Fruit fly (Drosophila melanogaster) whole organism, embryonic: ENCODE data around the gene GILT3.

Experiments used
- Ada2b ChIP-seq: fragments of 200-800 bp; sonication (Bioruptor generic); IDR thresholded peaks from 2 replicates; pipeline ENCODE4 v1.3.6; 2022; ENCODE audit warnings: missing biosample characterization, missing genetic modification characterization
- CG11456 ChIP-seq: fragments of 200-800 bp; sonication (Bioruptor generic); IDR thresholded peaks from 3 replicates; pipeline ENCODE4 v1.3.6; 2022; ENCODE audit warnings: missing biosample characterization, missing genetic modification characterization
- CG12071 ChIP-seq: fragments of 200-800 bp; sonication (Bioruptor generic); optimal IDR thresholded peaks from 3 replicates; lab custom pipeline; 2018; ENCODE audit warnings: missing biosample characterization, mild to moderate bottlenecking, missing genetic modification characterization
- CG12219 ChIP-seq: fragments of 200-800 bp; sonication (Bioruptor generic); optimal IDR thresholded peaks from 3 replicates; lab custom pipeline; 2018; ENCODE audit warnings: missing biosample characterization, mild to moderate bottlenecking, missing genetic modification characterization
- CG1233 ChIP-seq: fragments of 200-800 bp; sonication (Bioruptor generic); optimal IDR thresholded peaks from 4 replicates; lab custom pipeline; 2018; ENCODE audit warnings: missing biosample characterization, mild to moderate bottlenecking, missing genetic modification characterization
- CG12744 ChIP-seq: fragments of 200-800 bp; sonication (Bioruptor generic); optimal IDR thresholded peaks from 2 replicates; lab custom pipeline; 2016; ENCODE audit warnings: missing biosample characterization, missing genetic modification characterization
- CG17186 ChIP-seq: fragments of 200-800 bp; sonication (Bioruptor generic); optimal IDR thresholded peaks from 3 replicates; lab custom pipeline; 2017; ENCODE audit warnings: missing biosample characterization, missing genetic modification reagents, missing genetic modification characterization
- CG17802 ChIP-seq: fragments of 200-800 bp; sonication (Bioruptor generic); optimal IDR thresholded peaks from 2 replicates; lab custom pipeline; 2018; ENCODE audit warnings: missing biosample characterization, mild to moderate bottlenecking, missing genetic modification characterization, moderate library complexity
- CG31224 ChIP-seq: fragments of 200-800 bp; sonication (Bioruptor generic); IDR thresholded peaks from 2 replicates; pipeline ENCODE4 v1.3.6; 2022; ENCODE audit warnings: missing biosample characterization, missing genetic modification characterization
- CG31388 ChIP-seq: fragments of 200-800 bp; sonication (Bioruptor generic); optimal IDR thresholded peaks from 2 replicates; lab custom pipeline; 2016; ENCODE audit warnings: missing biosample characterization, missing genetic modification characterization
- CG32532 ChIP-seq: fragments of 200-800 bp; sonication (Bioruptor generic); IDR thresholded peaks from 2 replicates; pipeline ENCODE4 v1.3.6; 2022; ENCODE audit warnings: missing biosample characterization, missing genetic modification characterization
- CG32772 ChIP-seq: fragments of 200-800 bp; sonication (Bioruptor generic); IDR thresholded peaks from 2 replicates; pipeline ENCODE4 v1.3.6; 2022; ENCODE audit warnings: missing biosample characterization, missing genetic modification characterization
- CG34376 ChIP-seq: fragments of 200-800 bp; sonication (Bioruptor generic); optimal IDR thresholded peaks from 2 replicates; lab custom pipeline; 2018; ENCODE audit warnings: missing biosample characterization, mild to moderate bottlenecking, missing genetic modification characterization
- CG4820 ChIP-seq: fragments of 200-800 bp; sonication (Bioruptor generic); optimal IDR thresholded peaks from 3 replicates; lab custom pipeline; 2016; ENCODE audit warnings: missing biosample characterization, missing genetic modification characterization
- CG5180 ChIP-seq: fragments of 200-800 bp; sonication (Bioruptor generic); optimal IDR thresholded peaks from 3 replicates; lab custom pipeline; 2017; ENCODE audit warnings: missing biosample characterization, missing genetic modification characterization, mild to moderate bottlenecking, moderate library complexity, missing genetic modification reagents
- CG6689 ChIP-seq: fragments of 200-800 bp; sonication (Bioruptor generic); IDR thresholded peaks from 2 replicates; pipeline ENCODE4 v1.3.6; 2022; ENCODE audit warnings: missing biosample characterization, missing genetic modification characterization
- CG7357 ChIP-seq: fragments of 200-800 bp; sonication (Bioruptor generic); IDR thresholded peaks from 3 replicates; pipeline ENCODE4 v1.3.6; 2022; ENCODE audit warnings: missing biosample characterization, missing genetic modification characterization
- CG9215 ChIP-seq: fragments of 200-800 bp; sonication (Bioruptor generic); IDR thresholded peaks from 2 replicates; pipeline ENCODE4 v1.3.6; 2022; ENCODE audit warnings: missing biosample characterization, missing genetic modification characterization
- Dip3 ChIP-seq: fragments of 200-800 bp; sonication (Bioruptor generic); optimal IDR thresholded peaks from 3 replicates; lab custom pipeline; 2016; ENCODE audit warnings: missing biosample characterization, missing genetic modification characterization
- E2f1 ChIP-seq: fragments of 200-800 bp; sonication (Bioruptor generic); IDR thresholded peaks from 2 replicates; pipeline ENCODE4 v1.3.6; 2022; ENCODE audit warnings: missing biosample characterization, missing genetic modification characterization
- Gug ChIP-seq: fragments of 200-800 bp; sonication (Bioruptor generic); IDR thresholded peaks from 4 replicates; pipeline ENCODE4 v1.3.6; 2022; ENCODE audit warnings: missing biosample characterization, missing genetic modification characterization
- H15 ChIP-seq: fragments of 200-800 bp; sonication (Bioruptor generic); IDR thresholded peaks from 3 replicates; pipeline ENCODE4 v1.3.6; 2022; ENCODE audit warnings: missing biosample characterization, missing genetic modification characterization
- HLH4C ChIP-seq: fragments of 200-800 bp; sonication (Bioruptor generic); IDR thresholded peaks from 3 replicates; pipeline ENCODE4 v1.3.6; 2022; ENCODE audit warnings: missing biosample characterization, missing genetic modification characterization; ENCODE audit not compliant: partially characterized antibody
- HmgZ ChIP-seq: fragments of 200-800 bp; sonication (Bioruptor generic); optimal IDR thresholded peaks from 2 replicates; lab custom pipeline; 2018; ENCODE audit warnings: missing biosample characterization, mild to moderate bottlenecking, missing genetic modification characterization
- Hmr ChIP-seq: fragments of 200-800 bp; sonication (Bioruptor generic); optimal IDR thresholded peaks from 3 replicates; lab custom pipeline; 2017; ENCODE audit warnings: mild to moderate bottlenecking, missing biosample characterization, missing genetic modification reagents, missing genetic modification characterization
- Ravus ChIP-seq: fragments of 200-800 bp; sonication (Bioruptor generic); IDR thresholded peaks from 2 replicates; pipeline ENCODE4 v1.3.6; 2022; ENCODE audit warnings: missing biosample characterization, missing genetic modification characterization
- TFAM ChIP-seq: fragments of 200-800 bp; sonication (Bioruptor generic); optimal IDR thresholded peaks from 2 replicates; lab custom pipeline; 2017; ENCODE audit warnings: missing biosample characterization, missing genetic modification characterization, inconsistent platforms
- Taf1 ChIP-seq: fragments of 200-800 bp; sonication (Bioruptor generic); IDR thresholded peaks from 2 replicates; pipeline ENCODE4 v1.3.6; 2022; ENCODE audit warnings: missing biosample characterization, missing genetic modification characterization
- Vsx1 ChIP-seq: fragments of 200-800 bp; sonication (Bioruptor generic); optimal IDR thresholded peaks from 2 replicates; lab custom pipeline; 2017; ENCODE audit warnings: missing biosample characterization, mild to moderate bottlenecking, missing genetic modification characterization, missing genetic modification reagents
- Xrp1 ChIP-seq: fragments of 200-800 bp; sonication (Bioruptor generic); IDR thresholded peaks from 2 replicates; pipeline ENCODE4 v1.3.6; 2022; ENCODE audit warnings: missing biosample characterization, missing genetic modification characterization
- abd-A ChIP-seq: fragments of 200-800 bp; sonication (Bioruptor generic); optimal IDR thresholded peaks from 3 replicates; lab custom pipeline; 2019; ENCODE audit warnings: missing biosample characterization, mild to moderate bottlenecking, missing genetic modification characterization, moderate library complexity
- ase ChIP-seq: fragments of 200-800 bp; sonication (Bioruptor generic); IDR thresholded peaks from 3 replicates; pipeline ENCODE4 v1.3.6; 2022; ENCODE audit warnings: missing biosample characterization, missing genetic modification characterization
- dati ChIP-seq: fragments of 200-800 bp; sonication (Bioruptor generic); IDR thresholded peaks from 2 replicates; pipeline ENCODE4 v1.3.6; 2022; ENCODE audit warnings: missing biosample characterization, missing genetic modification characterization
- eve ChIP-seq, 2 experiments: fragments of >200 bp; optimal IDR thresholded peaks; 2 replicates each; lab custom pipeline; 2017; ENCODE audit warnings: missing biosample characterization in 2 of 2, missing genetic modification characterization in 2 of 2
- hb ChIP-seq: fragments of 200-800 bp; sonication (Bioruptor generic); IDR thresholded peaks from 3 replicates; pipeline ENCODE4 v1.3.6; 2022; ENCODE audit warnings: missing biosample characterization, missing genetic modification characterization; ENCODE audit not compliant: partially characterized antibody
- her ChIP-seq: fragments of 200-800 bp; sonication (Bioruptor generic); optimal IDR thresholded peaks from 2 replicates; lab custom pipeline; 2016; ENCODE audit warnings: missing biosample characterization, missing genetic modification characterization
- ind ChIP-seq: fragments of 200-800 bp; sonication (Bioruptor generic); optimal IDR thresholded peaks from 3 replicates; lab custom pipeline; 2016; ENCODE audit warnings: missing biosample characterization, missing genetic modification characterization
- lov ChIP-seq, 2 experiments: fragments of 200-800 bp in 1 of 2; fragments of >200 bp in 1 of 2; sonication (Bioruptor generic) in 1 of 2; IDR thresholded peaks in 1 of 2; optimal IDR thresholded peaks in 1 of 2; 2 replicates in 1 of 2; 3 replicates in 1 of 2; pipeline versions ENCODE4 v1.3.6 to Lab custom; 2017 to 2022; ENCODE audit warnings: missing biosample characterization in 1 of 2, missing genetic modification characterization in 1 of 2
- nmo ChIP-seq: fragments of 200-800 bp; sonication (Bioruptor generic); optimal IDR thresholded peaks from 2 replicates; lab custom pipeline; 2018; ENCODE audit warnings: missing biosample characterization, mild to moderate bottlenecking, missing genetic modification characterization, moderate library complexity
- pzg ChIP-seq: fragments of 200-800 bp; sonication (Bioruptor generic); optimal IDR thresholded peaks from 3 replicates; lab custom pipeline; 2018; ENCODE audit warnings: missing biosample characterization, mild to moderate bottlenecking, missing genetic modification characterization, moderate library complexity
- run ChIP-seq: fragments of 200-800 bp; sonication (Bioruptor generic); optimal IDR thresholded peaks from 3 replicates; lab custom pipeline; 2018; ENCODE audit warnings: missing biosample characterization, mild to moderate bottlenecking, missing genetic modification characterization
- schlank ChIP-seq: fragments of 200-800 bp; sonication (Bioruptor generic); optimal IDR thresholded peaks from 2 replicates; lab custom pipeline; 2018; ENCODE audit warnings: missing biosample characterization, mild to moderate bottlenecking, missing genetic modification characterization
- slbo ChIP-seq: fragments of 200-800 bp; sonication (Bioruptor generic); IDR thresholded peaks from 2 replicates; pipeline ENCODE4 v1.3.6; 2022; ENCODE audit warnings: missing biosample characterization, missing genetic modification characterization
- sna ChIP-seq: fragments of 200-800 bp; sonication (Bioruptor generic); IDR thresholded peaks from 2 replicates; pipeline ENCODE4 v1.3.6; 2022; ENCODE audit warnings: missing biosample characterization, missing genetic modification characterization; ENCODE audit not compliant: partially characterized antibody
- tll ChIP-seq, 2 experiments: fragments of 200-800 bp in 1 of 2; fragments of >200 bp in 1 of 2; sonication (Bioruptor generic) in 1 of 2; optimal IDR thresholded peaks; 2 replicates each; lab custom pipeline; 2017 to 2019; ENCODE audit warnings: missing biosample characterization in 2 of 2, missing genetic modification characterization in 2 of 2, mild to moderate bottlenecking in 1 of 2, moderate library complexity in 1 of 2
- tup ChIP-seq: fragments of 200-800 bp; sonication (Bioruptor generic); optimal IDR thresholded peaks from 2 replicates; lab custom pipeline; 2016; ENCODE audit warnings: missing biosample characterization, mild to moderate bottlenecking, missing genetic modification characterization, moderate library complexity
- twi ChIP-seq: fragments of 200-800 bp; optimal IDR thresholded peaks from 2 replicates; lab custom pipeline; 2019; ENCODE audit warnings: missing biosample characterization, mild to moderate bottlenecking, missing genetic modification characterization, moderate library complexity

The GILT3 gene

dm6 chr3R:23657357-23658318, 19.5 kb upstream of the GILT3 start (continued):
- TF ChIP-seq nmo (GFP tag; lab: Kevin White, UChicago) (peak; percentile 2), slbo (GFP tag; lab: Robert Waterston, UW) (0 out of 2 replicates have a peak, but pooled peaks have one; percentile 10), abd-A (tag; lab: Kevin White, UChicago) (peak; percentile 9), hb (GFP tag; lab: Robert Waterston, UW) (no peak), CG4820 (GFP tag; lab: Kevin White, UChicago) (peak; percentile 1), CG34376 (GFP tag; lab: Kevin White, UChicago) (peak; percentile 88), schlank (tag; lab: Kevin White, UChicago) (peak; percentile 42), ase (GFP tag; lab: Robert Waterston, UW) (peak; percentile 25; the same call in 1 of the 3 replicates), CG6689 (GFP tag; lab: Robert Waterston, UW) (peak; percentile 63), CG12071 (peak; percentile 55), eve (GFP tag; optimal IDR thresholded peaks at IDR 0.05; lab: Kevin White, UChicago) (no peak), HLH4C (GFP tag; lab: Robert Waterston, UW) (no peak), dati (GFP tag; lab: Robert Waterston, UW) (no peak), CG31224 (no peak), Vsx1 (peak; percentile 79), HmgZ (tag; lab: Kevin White, UChicago) (peak; percentile 66), Ada2b (no peak; the same call in 1 of the 2 replicates), CG5180 (GFP tag; lab: Kevin White, UChicago) (peak; percentile 68), CG32532 (peak; percentile 34; the same call in 1 of the 2 replicates), Xrp1 (GFP tag; lab: Robert Waterston, UW) (peak; percentile 69), Dip3 (GFP tag; lab: Kevin White, UChicago) (peak; percentile 17), her (GFP tag; lab: Kevin White, UChicago) (peak; percentile 79), Gug (no peak), run (tag; lab: Kevin White, UChicago) (peak; percentile 88), ind (GFP tag; lab: Kevin White, UChicago) (peak; percentile 15), Taf1 (no peak), CG31388 (GFP tag; lab: Kevin White, UChicago) (no peak), TFAM (peak; percentile 23), H15 (GFP tag; lab: Robert Waterston, UW) (no peak; the same call in 2 of the 3 replicates), lov (optimal IDR thresholded peaks at IDR 0.05; lab: Kevin White, UChicago) (no peak), lov (GFP tag; IDR thresholded peaks at IDR 0.05; lab: Robert Waterston, UW) (peak; percentile 81; the same call in 1 of the 3 replicates), CG11456 (GFP tag; lab: Robert Waterston, UW) (no peak), tll (GFP tag; optimal IDR thresholded peaks at IDR 0.05; lab: Kevin White, UChicago) (peak in 1 of 2 experiments; percentile 76), Hmr (GFP tag; lab: Kevin White, UChicago) (peak; percentile 47), CG12744 (GFP tag; lab: Kevin White, UChicago) (peak; percentile 50), CG1233 (GFP tag; lab: Kevin White, UChicago) (peak; percentile 88), pzg (no peak), CG32772 (GFP tag; lab: Robert Waterston, UW) (peak; percentile 65), E2f1 (GFP tag; lab: Robert Waterston, UW) (no peak), CG12219 (GFP tag; lab: Kevin White, UChicago) (peak; percentile 52), tup (GFP tag; lab: Kevin White, UChicago) (peak; percentile 47), CG7357 (no peak), CG17186 (GFP tag; lab: Kevin White, UChicago) (peak; percentile 41), Ravus (GFP tag; lab: Robert Waterston, UW) (no peak), sna (GFP tag; lab: Robert Waterston, UW) (no peak), CG17802 (no peak), CG9215 (GFP tag; lab: Robert Waterston, UW) (no peak), twi (tag; lab: Kevin White, UChicago) (peak; percentile 50)
